Fruit fly (Drosophila melanogaster) whole organism, prepupa: ENCODE measurements around the gene CG33172.
A peak's percentile ranks its signal among the peaks of the same experiment; 100 is the strongest.

Source experiments
- CG10669 ChIP-seq: fragments of 200-800 bp; sonication (Bioruptor generic); optimal IDR thresholded peaks from 3 replicates; lab custom pipeline; 2018; ENCODE audit warnings: missing biosample characterization, mild to moderate bottlenecking, missing genetic modification characterization, moderate library complexity
- CG11902 ChIP-seq: fragments of 200-800 bp; sonication (Bioruptor generic); optimal IDR thresholded peaks from 3 replicates; lab custom pipeline; 2016; ENCODE audit warnings: missing biosample characterization, missing genetic modification characterization
- CG15336 ChIP-seq: fragments of 200-800 bp; sonication (Bioruptor generic); IDR thresholded peaks from 2 replicates; pipeline ENCODE4 v1.3.6; 2022; ENCODE audit warnings: missing biosample characterization, missing genetic modification characterization
- CG3032 ChIP-seq: fragments of 200-800 bp; optimal IDR thresholded peaks from 2 replicates; lab custom pipeline; 2019; ENCODE audit warnings: missing biosample characterization, mild to moderate bottlenecking, missing genetic modification characterization, moderate library complexity
- CG34406 ChIP-seq: fragments of 200-800 bp; sonication (Bioruptor generic); optimal IDR thresholded peaks from 3 replicates; lab custom pipeline; 2016; ENCODE audit warnings: missing biosample characterization, missing genetic modification characterization
- CG4318 ChIP-seq: fragments of 200-800 bp; sonication (Bioruptor generic); optimal IDR thresholded peaks from 3 replicates; lab custom pipeline; 2017; ENCODE audit warnings: missing biosample characterization, mild to moderate bottlenecking, missing genetic modification characterization
- CG6163 ChIP-seq: fragments of 200-800 bp; sonication (Bioruptor generic); IDR thresholded peaks from 3 replicates; pipeline ENCODE4 v1.3.6; 2022; ENCODE audit warnings: missing biosample characterization, missing genetic modification characterization
- CG6276 ChIP-seq: fragments of 200-800 bp; sonication (Bioruptor generic); optimal IDR thresholded peaks from 2 replicates; lab custom pipeline; 2017; ENCODE audit warnings: missing biosample characterization, mild to moderate bottlenecking, missing genetic modification characterization
- CG6854 ChIP-seq: fragments of 200-800 bp; sonication (Bioruptor generic); optimal IDR thresholded peaks from 2 replicates; lab custom pipeline; 2017; ENCODE audit warnings: missing biosample characterization, mild to moderate bottlenecking, missing genetic modification characterization
- CG8119 ChIP-seq: fragments of 200-800 bp; sonication (Bioruptor generic); IDR thresholded peaks from 3 replicates; pipeline ENCODE4 v1.3.6; 2022; ENCODE audit warnings: missing biosample characterization, missing genetic modification characterization
- CG8319 ChIP-seq: fragments of 200-800 bp; sonication (Bioruptor generic); optimal IDR thresholded peaks from 3 replicates; lab custom pipeline; 2016; ENCODE audit warnings: missing biosample characterization, missing genetic modification characterization
- CG8632 ChIP-seq: fragments of 200-800 bp; sonication (Bioruptor generic); optimal IDR thresholded peaks from 3 replicates; lab custom pipeline; 2016; ENCODE audit warnings: missing biosample characterization, missing genetic modification characterization
- Eip75B ChIP-seq: fragments of 200-800 bp; sonication (Bioruptor generic); optimal IDR thresholded peaks from 3 replicates; lab custom pipeline; 2016; ENCODE audit warnings: missing biosample characterization, missing genetic modification characterization
- Eip78C ChIP-seq: fragments of 200-800 bp; sonication (Bioruptor generic); peaks from one replicate; lab custom pipeline; 2016; ENCODE audit warnings: missing biosample characterization, missing genetic modification characterization
- Ets21C ChIP-seq: fragments of 200-800 bp; sonication (Bioruptor generic); optimal IDR thresholded peaks from 3 replicates; lab custom pipeline; 2016; ENCODE audit warnings: missing biosample characterization, missing genetic modification characterization
- Ets96B ChIP-seq: fragments of 200-800 bp; optimal IDR thresholded peaks from 2 replicates; lab custom pipeline; 2019; ENCODE audit warnings: missing biosample characterization, mild to moderate bottlenecking, missing genetic modification characterization, moderate library complexity
- Gug ChIP-seq: fragments of 200-800 bp; sonication (Bioruptor generic); IDR thresholded peaks from 2 replicates; pipeline ENCODE4 v1.3.6; 2022; ENCODE audit warnings: missing biosample characterization, missing genetic modification characterization
- Hr39 ChIP-seq: fragments of 200-800 bp; sonication (Bioruptor generic); optimal IDR thresholded peaks from 2 replicates; lab custom pipeline; 2016; ENCODE audit warnings: missing biosample characterization, missing genetic modification characterization
- Hr4 ChIP-seq: fragments of 200-800 bp; sonication (Bioruptor generic); optimal IDR thresholded peaks from 3 replicates; lab custom pipeline; 2016; ENCODE audit warnings: missing biosample characterization, missing genetic modification characterization
- Sox102F ChIP-seq: fragments of 200-800 bp; sonication (Bioruptor generic); optimal IDR thresholded peaks from 2 replicates; lab custom pipeline; 2016; ENCODE audit warnings: missing biosample characterization, mild to moderate bottlenecking, missing genetic modification characterization
- Sox15 ChIP-seq: fragments of 200-800 bp; sonication (Bioruptor generic); optimal IDR thresholded peaks from 3 replicates; lab custom pipeline; 2016; ENCODE audit warnings: missing biosample characterization, missing genetic modification characterization
- cyc ChIP-seq: fragments of 200-800 bp; sonication (Bioruptor generic); optimal IDR thresholded peaks from 3 replicates; lab custom pipeline; 2016; ENCODE audit warnings: missing biosample characterization, missing genetic modification characterization
- dac ChIP-seq: fragments of 200-800 bp; sonication (Bioruptor generic); optimal IDR thresholded peaks from 2 replicates; lab custom pipeline; 2017; ENCODE audit warnings: missing biosample characterization, mild to moderate bottlenecking, missing genetic modification characterization
- dsx ChIP-seq: fragments of 200-800 bp; optimal IDR thresholded peaks from 3 replicates; lab custom pipeline; 2019; ENCODE audit warnings: missing biosample characterization, mild to moderate bottlenecking, missing genetic modification characterization, moderate library complexity; ENCODE audit not compliant: poor library complexity, severe bottlenecking
- fd85E ChIP-seq: fragments of 200-800 bp; sonication (Bioruptor generic); optimal IDR thresholded peaks from 3 replicates; lab custom pipeline; 2016; ENCODE audit warnings: missing biosample characterization, missing genetic modification characterization
- fkh ChIP-seq: fragments of 200-800 bp; sonication (Bioruptor generic); optimal IDR thresholded peaks from 3 replicates; lab custom pipeline; 2017; ENCODE audit warnings: missing biosample characterization, mild to moderate bottlenecking, missing genetic modification characterization, moderate library complexity
- lz ChIP-seq: fragments of 200-800 bp; sonication (Bioruptor generic); optimal IDR thresholded peaks from 3 replicates; lab custom pipeline; 2016; ENCODE audit warnings: missing biosample characterization, missing genetic modification characterization
- net ChIP-seq: fragments of 200-800 bp; sonication (Bioruptor generic); optimal IDR thresholded peaks from 3 replicates; lab custom pipeline; 2016; ENCODE audit warnings: missing biosample characterization, missing genetic modification characterization
- salr ChIP-seq, 2 experiments: fragments of 200-800 bp; sonication (Bioruptor generic); optimal IDR thresholded peaks; 3 replicates each; lab custom pipeline; 2016 to 2018; ENCODE audit warnings: missing biosample characterization in 2 of 2, missing genetic modification characterization in 2 of 2, mild to moderate bottlenecking in 1 of 2
- spab ChIP-seq: fragments of 200-800 bp; sonication (Bioruptor generic); optimal IDR thresholded peaks from 2 replicates; lab custom pipeline; 2017; ENCODE audit warnings: missing biosample characterization, mild to moderate bottlenecking, missing genetic modification characterization, missing genetic modification reagents
- svp ChIP-seq: fragments of 200-800 bp; sonication (Bioruptor generic); peaks from one replicate; lab custom pipeline; 2016; ENCODE audit warnings: missing biosample characterization, missing genetic modification characterization
- topi ChIP-seq: fragments of 200-800 bp; sonication (Bioruptor generic); optimal IDR thresholded peaks from 3 replicates; lab custom pipeline; 2016; ENCODE audit warnings: missing biosample characterization, missing genetic modification characterization
- vri ChIP-seq: fragments of 200-800 bp; sonication (Bioruptor generic); optimal IDR thresholded peaks from 3 replicates; lab custom pipeline; 2016; ENCODE audit warnings: missing biosample characterization, mild to moderate bottlenecking, missing genetic modification characterization

The CG33172 gene

DNA sequence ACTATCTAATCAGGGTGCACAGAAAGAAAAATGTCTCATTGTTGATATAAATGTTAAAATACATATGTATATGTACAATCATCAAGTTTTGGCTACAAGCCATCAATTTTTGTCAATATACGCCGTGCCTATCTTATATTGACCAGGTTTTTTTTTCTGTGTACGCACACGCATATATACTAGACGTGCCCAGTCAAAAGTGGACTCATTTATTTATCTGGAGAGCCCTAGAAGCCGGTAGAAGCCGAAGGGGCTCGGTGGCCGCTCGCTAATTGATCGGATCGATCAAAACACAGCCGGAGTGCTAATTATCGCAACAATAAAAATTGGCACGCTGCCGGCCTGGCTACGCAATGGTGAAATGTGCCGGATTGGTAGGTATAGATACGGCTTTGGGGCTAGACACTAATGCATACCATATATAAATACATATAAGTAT, 29.2 kb upstream of the CG33172 start (continued):
- TF ChIP-seq CG8632 (GFP tag; lab: Kevin White, UChicago) (peak; percentile 43), spab (GFP tag; lab: Kevin White, UChicago) (no peak), CG11902 (GFP tag; lab: Kevin White, UChicago) (peak; percentile 23), dac (GFP tag; lab: Kevin White, UChicago) (no peak), CG6854 (GFP tag; lab: Kevin White, UChicago) (no peak), CG8119 (GFP tag; lab: Robert Waterston, UW) (peak; percentile 56; the same call in 2 of the 3 replicates), topi (peak; percentile 69), CG34406 (peak; percentile 36), fkh (GFP tag; lab: Kevin White, UChicago) (peak; percentile 68), CG3032 (tag; lab: Kevin White, UChicago) (peak; percentile 10), fd85E (GFP tag; lab: Kevin White, UChicago) (no peak), vri (GFP tag; lab: Kevin White, UChicago) (peak; percentile 85), Gug (GFP tag; lab: Robert Waterston, UW) (peak; percentile 52; the same call in 1 of the 2 replicates), salr (GFP tag; optimal IDR thresholded peaks at IDR 0.05; lab: Kevin White, UChicago) (no peak), CG8319 (GFP tag; lab: Kevin White, UChicago) (no peak)
- TF ChIP-seq, all 60 proteins: peak for 39

DNA sequence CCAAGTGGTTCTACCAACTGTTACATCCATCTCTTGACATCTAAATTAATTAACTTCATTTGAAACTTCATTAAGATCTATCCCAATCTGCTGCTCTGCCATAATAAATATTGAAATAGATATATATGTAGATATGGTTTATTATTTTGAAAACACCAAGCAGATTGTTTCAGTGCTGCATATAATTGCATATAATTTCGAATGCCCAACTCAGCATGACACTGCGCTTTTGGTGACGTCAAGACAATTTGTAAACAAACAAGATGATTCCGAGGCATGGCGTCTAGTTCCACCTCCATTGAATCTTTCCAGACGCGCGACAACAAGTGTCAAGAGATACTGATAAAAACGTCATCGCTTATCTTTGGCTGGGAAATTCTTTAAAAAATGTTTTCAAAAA, 28.6 kb upstream of the CG33172 start:
- no peak for TF ChIP-seq CG10669 (GFP tag; lab: Kevin White, UChicago)
- TF ChIP-seq spab (GFP tag; lab: Kevin White, UChicago): no peak
- no peak for TF ChIP-seq Sox15 (GFP tag; lab: Kevin White, UChicago)
- TF ChIP-seq cyc (GFP tag; lab: Kevin White, UChicago): no peak
- TF ChIP-seq net (GFP tag; lab: Kevin White, UChicago): no peak
- TF ChIP-seq svp (GFP tag; lab: Kevin White, UChicago): peak; percentile 47
- TF ChIP-seq CG15336: 0 out of 2 replicates have a peak, but pooled peaks have one; percentile 6

DNA sequence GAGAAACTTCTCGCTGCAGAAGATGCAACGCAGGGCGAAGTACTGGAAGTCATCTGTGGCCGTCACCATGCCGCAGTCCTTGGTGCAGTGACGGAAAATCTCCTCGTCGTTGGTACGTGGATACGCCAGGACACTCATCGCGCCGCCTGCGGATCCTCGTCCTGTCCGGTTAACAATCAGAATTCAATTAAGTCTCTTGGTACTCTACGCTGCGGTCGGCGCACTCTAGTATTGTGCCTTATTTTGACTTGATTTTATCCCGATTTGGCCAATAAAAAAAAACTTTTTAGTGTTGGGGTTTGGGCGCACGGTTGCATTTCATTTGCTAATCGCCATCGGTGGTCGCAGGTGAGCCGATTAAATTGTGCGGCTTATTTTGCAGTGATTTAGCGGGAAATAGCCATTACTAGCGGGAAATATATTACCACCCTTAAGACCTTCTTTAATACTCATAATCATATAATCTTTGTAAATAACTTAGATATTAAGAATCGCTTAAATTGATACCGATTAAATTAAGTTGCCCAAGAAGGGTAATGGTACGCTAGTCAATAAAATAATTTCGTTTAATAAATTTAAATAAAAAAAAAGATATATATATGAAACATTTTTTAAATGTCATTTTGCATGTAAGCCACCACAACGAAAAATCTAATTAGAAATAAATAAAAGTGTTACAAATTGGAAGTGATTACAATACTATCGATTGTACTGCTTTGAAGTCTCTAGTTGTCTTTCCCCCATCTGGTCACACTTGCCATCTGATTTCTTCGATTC, 23.4 kb upstream of the CG33172 start, which contains the start of the genes CG8944 and CCT6:
Gene CG8944 (minus strand): TSS at position 327 of the 777 bp plus-strand sequence.
Gene CCT6 (plus strand): TSS at position 744 of the 777 bp plus-strand sequence.
- TF ChIP-seq CG10669 (GFP tag; lab: Kevin White, UChicago) (no peak), Hr4 (GFP tag; lab: Kevin White, UChicago) (no peak), fd85E (GFP tag; lab: Kevin White, UChicago) (no peak), Eip75B (GFP tag; lab: Kevin White, UChicago) (no peak), Eip78C (GFP tag; lab: Kevin White, UChicago) (peak; percentile 46), Hr39 (GFP tag; lab: Kevin White, UChicago) (no peak), Ets21C (GFP tag; lab: Kevin White, UChicago) (peak; percentile 7), CG4318 (no peak), dsx (GFP tag; lab: Kevin White, UChicago) (no peak), lz (GFP tag; lab: Kevin White, UChicago) (peak; percentile 20), CG8119 (GFP tag; lab: Robert Waterston, UW) (no peak), CG3032 (tag; lab: Kevin White, UChicago) (peak; percentile 7)

DNA sequence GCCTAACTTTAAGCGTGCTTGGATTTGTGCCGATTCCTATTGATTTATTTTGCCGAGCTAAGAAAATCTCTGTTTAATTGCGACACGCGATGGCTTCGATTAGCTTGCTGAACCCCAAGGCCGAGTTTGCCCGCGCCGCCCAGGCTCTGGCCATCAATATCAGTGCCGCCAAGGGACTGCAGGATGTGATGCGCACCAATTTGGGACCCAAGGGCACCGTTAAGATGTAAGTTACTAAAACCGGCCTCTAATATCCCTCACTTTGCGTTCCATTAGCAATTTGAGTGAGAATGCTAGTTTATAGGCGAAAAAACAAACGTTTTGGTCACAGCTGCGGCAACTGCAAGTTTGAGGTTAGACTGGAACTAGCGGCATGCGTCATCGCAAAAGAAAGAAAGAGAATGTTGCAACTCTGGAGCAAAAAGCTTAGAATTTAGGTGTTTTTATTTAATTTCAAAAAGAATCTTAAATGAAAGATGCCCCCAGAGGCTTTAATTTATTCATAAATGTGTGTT, 22.7 kb upstream of the CG33172 start:
- no peak for TF ChIP-seq vri (GFP tag; lab: Kevin White, UChicago)
- no peak for TF ChIP-seq Sox102F (GFP tag; lab: Kevin White, UChicago)
- no peak for TF ChIP-seq Ets96B
- no peak for TF ChIP-seq CG6276 (GFP tag; lab: Kevin White, UChicago)
- TF ChIP-seq net (GFP tag; lab: Kevin White, UChicago): no peak
- TF ChIP-seq CG6163: no peak
